Fruit fly (Drosophila melanogaster) whole organism, embryonic: ENCODE results near the gene Tim9b.

ENCODE experiments used
- Atf3 ChIP-seq: fragments of 200-800 bp; sonication (Bioruptor generic); optimal IDR thresholded peaks from 3 replicates; lab custom pipeline; 2016; ENCODE audit warnings: missing biosample characterization, missing genetic modification characterization
- CG10209 ChIP-seq: fragments of 200-800 bp; sonication (Bioruptor generic); optimal IDR thresholded peaks from 3 replicates; lab custom pipeline; 2017; ENCODE audit warnings: missing biosample characterization, mild to moderate bottlenecking, missing genetic modification characterization, missing genetic modification reagents
- CG1024 ChIP-seq: fragments of 200-800 bp; sonication (Bioruptor generic); IDR thresholded peaks from 2 replicates; pipeline ENCODE4 v1.3.6; 2022; ENCODE audit warnings: missing biosample characterization, missing genetic modification characterization
- CG12236 ChIP-seq: fragments of 200-800 bp; sonication (Bioruptor generic); optimal IDR thresholded peaks from 2 replicates; lab custom pipeline; 2016; ENCODE audit warnings: missing biosample characterization, missing genetic modification characterization
- CG12659 ChIP-seq: fragments of 200-800 bp; sonication (Bioruptor generic); optimal IDR thresholded peaks from 3 replicates; lab custom pipeline; 2017; ENCODE audit warnings: mild to moderate bottlenecking, missing biosample characterization, missing genetic modification reagents, missing genetic modification characterization
- CG14860 ChIP-seq: fragments of 200-800 bp; sonication (Bioruptor generic); IDR thresholded peaks from 3 replicates; pipeline ENCODE4 v1.3.6; 2022; ENCODE audit warnings: missing biosample characterization, missing genetic modification characterization; ENCODE audit not compliant: partially characterized antibody
- CG1603 ChIP-seq: fragments of 200-800 bp; sonication (Bioruptor generic); optimal IDR thresholded peaks from 2 replicates; lab custom pipeline; 2019; ENCODE audit warnings: missing biosample characterization, mild to moderate bottlenecking, missing genetic modification characterization, moderate library complexity
- CG1792 ChIP-seq: fragments of 200-800 bp; sonication (Bioruptor generic); optimal IDR thresholded peaks from 2 replicates; lab custom pipeline; 2016; ENCODE audit warnings: missing biosample characterization, missing genetic modification characterization
- CG18476 ChIP-seq: fragments of 200-800 bp; sonication (Bioruptor generic); optimal IDR thresholded peaks from 2 replicates; lab custom pipeline; 2016; ENCODE audit warnings: missing biosample characterization, mild to moderate bottlenecking, missing genetic modification characterization
- CG4424 ChIP-seq: fragments of 200-800 bp; sonication (Bioruptor generic); optimal IDR thresholded peaks from 3 replicates; lab custom pipeline; 2016; ENCODE audit warnings: missing biosample characterization, missing genetic modification characterization
- CG5245 ChIP-seq: fragments of 200-800 bp; sonication (Bioruptor generic); optimal IDR thresholded peaks from 3 replicates; lab custom pipeline; 2016; ENCODE audit warnings: missing biosample characterization, missing genetic modification characterization
- CG6683 ChIP-seq: fragments of 200-800 bp; sonication (Bioruptor generic); optimal IDR thresholded peaks from 2 replicates; lab custom pipeline; 2017; ENCODE audit warnings: missing biosample characterization, mild to moderate bottlenecking, missing genetic modification characterization, missing genetic modification reagents
- CG6854 ChIP-seq: fragments of 200-800 bp; sonication (Bioruptor generic); optimal IDR thresholded peaks from 3 replicates; lab custom pipeline; 2017; ENCODE audit warnings: missing biosample characterization, mild to moderate bottlenecking, missing genetic modification characterization
- CG7786 ChIP-seq: fragments of 200-800 bp; sonication (Bioruptor generic); optimal IDR thresholded peaks from 2 replicates; lab custom pipeline; 2016; ENCODE audit warnings: missing biosample characterization, missing genetic modification characterization
- CG9437 ChIP-seq: fragments of 200-800 bp; sonication (Bioruptor generic); optimal IDR thresholded peaks from 2 replicates; lab custom pipeline; 2018; ENCODE audit warnings: missing biosample characterization, mild to moderate bottlenecking, missing genetic modification characterization
- CG9932 ChIP-seq: fragments of 200-800 bp; sonication (Bioruptor generic); IDR thresholded peaks from 2 replicates; pipeline ENCODE4 v1.3.6; 2022; ENCODE audit warnings: missing biosample characterization, missing genetic modification characterization
- CHES-1-like ChIP-seq: fragments of 200-800 bp; sonication (Bioruptor generic); optimal IDR thresholded peaks from 2 replicates; lab custom pipeline; 2016; ENCODE audit warnings: missing biosample characterization, missing genetic modification characterization
- CkIIα-i1 ChIP-seq: fragments of 200-800 bp; sonication (Bioruptor generic); IDR thresholded peaks from 2 replicates; pipeline ENCODE4 v1.3.6; 2022; ENCODE audit warnings: missing biosample characterization, missing genetic modification characterization
- CoRest ChIP-seq: fragments of 200-800 bp; sonication (Bioruptor generic); optimal IDR thresholded peaks from 3 replicates; lab custom pipeline; 2018; ENCODE audit warnings: missing biosample characterization, mild to moderate bottlenecking, missing genetic modification characterization, moderate library complexity
- D19B ChIP-seq: fragments of 200-800 bp; sonication (Bioruptor generic); optimal IDR thresholded peaks from 2 replicates; lab custom pipeline; 2017; ENCODE audit warnings: missing biosample characterization, mild to moderate bottlenecking, missing genetic modification characterization
- E2f1 ChIP-seq: fragments of 200-800 bp; sonication (Bioruptor generic); IDR thresholded peaks from 2 replicates; pipeline ENCODE4 v1.3.6; 2022; ENCODE audit warnings: missing biosample characterization, missing genetic modification characterization
- Eip74EF ChIP-seq, 2 experiments: fragments of 200-800 bp in 1 of 2; fragments of >200 bp in 1 of 2; sonication (Bioruptor generic) in 1 of 2; optimal IDR thresholded peaks; 2 replicates each; lab custom pipeline; 2017 to 2019; ENCODE audit warnings: missing biosample characterization in 2 of 2, missing genetic modification characterization in 2 of 2, mild to moderate bottlenecking in 1 of 2, moderate library complexity in 1 of 2
- H2.0 ChIP-seq: fragments of 200-800 bp; sonication (Bioruptor generic); IDR thresholded peaks from 2 replicates; pipeline ENCODE4 v1.3.6; 2022; ENCODE audit warnings: missing biosample characterization, missing genetic modification characterization
- HHEX ChIP-seq: fragments of 200-800 bp; sonication (Bioruptor generic); optimal IDR thresholded peaks from 3 replicates; lab custom pipeline; 2017; ENCODE audit warnings: missing biosample characterization, mild to moderate bottlenecking, missing genetic modification characterization, missing genetic modification reagents
- HLH4C ChIP-seq: fragments of 200-800 bp; sonication (Bioruptor generic); IDR thresholded peaks from 3 replicates; pipeline ENCODE4 v1.3.6; 2022; ENCODE audit warnings: missing biosample characterization, missing genetic modification characterization; ENCODE audit not compliant: partially characterized antibody
- Hr78 ChIP-seq, 2 experiments: fragments of 200-800 bp in 1 of 2; fragments of >200 bp in 1 of 2; sonication (Bioruptor generic) in 1 of 2; optimal IDR thresholded peaks; 2 replicates each; lab custom pipeline; 2017 to 2019; ENCODE audit warnings: missing biosample characterization in 2 of 2, missing genetic modification characterization in 2 of 2, mild to moderate bottlenecking in 1 of 2, moderate library complexity in 1 of 2
- MBD-R2 ChIP-seq: fragments of 200-800 bp; sonication (Bioruptor generic); IDR thresholded peaks from 2 replicates; pipeline ENCODE4 v1.3.6; 2022; ENCODE audit warnings: missing biosample characterization, missing genetic modification characterization
- Meics ChIP-seq: fragments of 200-800 bp; sonication (Bioruptor generic); optimal IDR thresholded peaks from 2 replicates; lab custom pipeline; 2017; ENCODE audit warnings: missing biosample characterization, mild to moderate bottlenecking, missing genetic modification characterization
- Neu2 ChIP-seq: fragments of 200-800 bp; sonication (Bioruptor generic); optimal IDR thresholded peaks from 3 replicates; lab custom pipeline; 2016; ENCODE audit warnings: missing biosample characterization, missing genetic modification characterization, borderline replicate concordance
- ara ChIP-seq: fragments of 200-800 bp; sonication (Bioruptor generic); IDR thresholded peaks from 2 replicates; pipeline ENCODE4 v1.3.6; 2022; ENCODE audit warnings: missing biosample characterization, missing genetic modification characterization
- ase ChIP-seq: fragments of 200-800 bp; sonication (Bioruptor generic); IDR thresholded peaks from 3 replicates; pipeline ENCODE4 v1.3.6; 2022; ENCODE audit warnings: missing biosample characterization, missing genetic modification characterization
- br ChIP-seq: fragments of >200 bp; optimal IDR thresholded peaks from 2 replicates; lab custom pipeline; 2017
- corto ChIP-seq: fragments of 200-800 bp; sonication (Bioruptor generic); optimal IDR thresholded peaks from 2 replicates; lab custom pipeline; 2016; ENCODE audit warnings: missing biosample characterization, mild to moderate bottlenecking, missing genetic modification characterization, moderate library complexity
- crc ChIP-seq: fragments of 200-800 bp; sonication (Bioruptor generic); optimal IDR thresholded peaks from 2 replicates; lab custom pipeline; 2016; ENCODE audit warnings: missing biosample characterization, missing genetic modification characterization
- fd102C ChIP-seq: fragments of 200-800 bp; sonication (Bioruptor generic); optimal IDR thresholded peaks from 2 replicates; lab custom pipeline; 2018; ENCODE audit warnings: missing biosample characterization, mild to moderate bottlenecking, missing genetic modification characterization, moderate library complexity
- gfzf ChIP-seq: fragments of 200-800 bp; sonication (Bioruptor generic); optimal IDR thresholded peaks from 2 replicates; lab custom pipeline; 2016; ENCODE audit warnings: missing biosample characterization, mild to moderate bottlenecking, missing genetic modification characterization, moderate library complexity
- gsb ChIP-seq: fragments of 200-800 bp; sonication (Bioruptor generic); IDR thresholded peaks from 2 replicates; pipeline ENCODE4 v1.3.6; 2022; ENCODE audit warnings: missing biosample characterization, missing genetic modification characterization
- hb ChIP-seq: fragments of 200-800 bp; sonication (Bioruptor generic); IDR thresholded peaks from 3 replicates; pipeline ENCODE4 v1.3.6; 2022; ENCODE audit warnings: missing biosample characterization, missing genetic modification characterization; ENCODE audit not compliant: partially characterized antibody
- jing ChIP-seq: fragments of 200-800 bp; sonication (Bioruptor generic); optimal IDR thresholded peaks from 2 replicates; lab custom pipeline; 2018; ENCODE audit warnings: missing biosample characterization, mild to moderate bottlenecking, missing genetic modification characterization
- klu ChIP-seq: fragments of 200-800 bp; sonication (Bioruptor generic); IDR thresholded peaks from 2 replicates; pipeline ENCODE4 v1.3.6; 2022; ENCODE audit warnings: missing biosample characterization, missing genetic modification characterization
- mam ChIP-seq: fragments of 200-800 bp; sonication (Bioruptor generic); optimal IDR thresholded peaks from 3 replicates; lab custom pipeline; 2016; ENCODE audit warnings: missing biosample characterization, missing genetic modification characterization
- nerfin-2 ChIP-seq: fragments of 200-800 bp; sonication (Bioruptor generic); IDR thresholded peaks from 2 replicates; pipeline ENCODE4 v1.3.6; 2022; ENCODE audit warnings: missing biosample characterization, missing genetic modification characterization; ENCODE audit not compliant: partially characterized antibody
- nmo ChIP-seq: fragments of 200-800 bp; sonication (Bioruptor generic); optimal IDR thresholded peaks from 2 replicates; lab custom pipeline; 2018; ENCODE audit warnings: missing biosample characterization, mild to moderate bottlenecking, missing genetic modification characterization, moderate library complexity
- pnt ChIP-seq: fragments of 200-800 bp; sonication (Bioruptor generic); optimal IDR thresholded peaks from 3 replicates; lab custom pipeline; 2016; ENCODE audit warnings: missing biosample characterization, missing genetic modification characterization
- prd ChIP-seq, 3 experiments: fragments of >200 bp in 2 of 3; fragments of 200-800 bp in 1 of 3; sonication (Bioruptor generic) in 1 of 3; optimal IDR thresholded peaks in 2 of 3; IDR thresholded peaks in 1 of 3; 2 replicates in 2 of 3; 3 replicates in 1 of 3; pipeline versions ENCODE4 v1.3.6 to Lab custom; 2017 to 2022; ENCODE audit warnings: missing biosample characterization in 1 of 3, missing genetic modification characterization in 1 of 3
- psq ChIP-seq: fragments of 200-800 bp; sonication (Bioruptor generic); optimal IDR thresholded peaks from 2 replicates; lab custom pipeline; 2017; ENCODE audit warnings: missing biosample characterization, missing genetic modification characterization
- repo ChIP-seq: fragments of 200-800 bp; sonication (Bioruptor generic); optimal IDR thresholded peaks from 2 replicates; lab custom pipeline; 2016; ENCODE audit warnings: missing biosample characterization, missing genetic modification characterization
- sens ChIP-seq: fragments of 200-800 bp; sonication (Bioruptor generic); peaks from one replicate; lab custom pipeline; 2016; ENCODE audit warnings: missing biosample characterization, missing genetic modification characterization
- sr ChIP-seq: fragments of 200-800 bp; sonication (Bioruptor generic); IDR thresholded peaks from 3 replicates; pipeline ENCODE4 v1.3.6; 2022; ENCODE audit warnings: missing biosample characterization, missing genetic modification characterization
- zfh2 ChIP-seq: fragments of 200-800 bp; sonication (Bioruptor generic); optimal IDR thresholded peaks from 2 replicates; lab custom pipeline; 2016; ENCODE audit warnings: missing biosample characterization, missing genetic modification characterization

The Tim9b gene

dm6 chrX:19579648-19580301 is 38.6 kb downstream of the Tim9b start, which contains the start of gene Tao (continued):
- no peak for TF ChIP-seq Eip74EF (GFP tag; optimal IDR thresholded peaks at IDR 0.05; lab: Kevin White, UChicago)
- peak; percentile 16 for TF ChIP-seq CG18476 (GFP tag; lab: Kevin White, UChicago)
- no peak for TF ChIP-seq E2f1 (GFP tag; lab: Robert Waterston, UW)
- TF ChIP-seq CG9932 (GFP tag; lab: Robert Waterston, UW) = no peak
- no peak for TF ChIP-seq CG10209 (GFP tag; lab: Kevin White, UChicago)
- peak; percentile 21 for TF ChIP-seq CG9437 (GFP tag; lab: Kevin White, UChicago)
- TF ChIP-seq hb (GFP tag; lab: Robert Waterston, UW) = peak; percentile 86
- no peak for TF ChIP-seq ase (GFP tag; lab: Robert Waterston, UW)
- TF ChIP-seq CG1792 = no peak
- TF ChIP-seq br (lab: Kevin White, UChicago) = no peak
- TF ChIP-seq nerfin-2 (GFP tag; lab: Robert Waterston, UW) = peak; percentile 68
- no peak for TF ChIP-seq pnt (GFP tag; lab: Kevin White, UChicago)
- TF ChIP-seq zfh2 (GFP tag; lab: Kevin White, UChicago) = no peak
- TF ChIP-seq CHES-1-like (GFP tag; lab: Kevin White, UChicago) = no peak
- TF ChIP-seq CG5245 (GFP tag; lab: Kevin White, UChicago) = no peak
- TF ChIP-seq H2.0 (GFP tag; lab: Robert Waterston, UW) = no peak
- TF ChIP-seq CG6854 (GFP tag; lab: Kevin White, UChicago) = no peak
- TF ChIP-seq gsb (GFP tag; lab: Robert Waterston, UW) = no peak
- TF ChIP-seq CG1603 = no peak
- no peak for TF ChIP-seq crc (GFP tag; lab: Kevin White, UChicago)
- TF ChIP-seq HHEX (GFP tag; lab: Kevin White, UChicago) = no peak
- no peak for TF ChIP-seq corto (GFP tag; lab: Kevin White, UChicago)
- TF ChIP-seq CG4424 (GFP tag; lab: Kevin White, UChicago) = no peak
- TF ChIP-seq D19B (GFP tag; lab: Kevin White, UChicago) = no peak
- no peak for TF ChIP-seq CkIIα-i1 (GFP tag; lab: Robert Waterston, UW)
- peak; percentile 83 for TF ChIP-seq HLH4C (GFP tag; lab: Robert Waterston, UW)
- no peak for TF ChIP-seq sr (GFP tag; lab: Robert Waterston, UW)
- TF ChIP-seq CG14860 = peak; percentile 88; the same call in 2 of the 3 replicates
- TF ChIP-seq CG12659 (GFP tag; lab: Kevin White, UChicago) = peak; percentile 12
- peak; percentile 15 for TF ChIP-seq CoRest (tag; lab: Kevin White, UChicago)
- no peak for TF ChIP-seq Atf3
- TF ChIP-seq fd102C (GFP tag; lab: Kevin White, UChicago) = no peak
- TF ChIP-seq CG1024 (GFP tag; lab: Robert Waterston, UW) = no peak
- no peak for TF ChIP-seq mam
- no peak for TF ChIP-seq prd (optimal IDR thresholded peaks at IDR 0.05; lab: Kevin White, UChicago)
- TF ChIP-seq prd (GFP tag; IDR thresholded peaks at IDR 0.05; lab: Robert Waterston, UW) = no peak; the same call in 2 of the 3 replicates
- TF ChIP-seq CG7786 (GFP tag; lab: Kevin White, UChicago) = no peak
- no peak for TF ChIP-seq CG12236 (GFP tag; lab: Kevin White, UChicago)
- TF ChIP-seq ara (GFP tag; lab: Robert Waterston, UW) = no peak
- TF ChIP-seq Neu2 (GFP tag; lab: Kevin White, UChicago) = no peak
- TF ChIP-seq Meics (GFP tag; lab: Kevin White, UChicago) = peak; percentile 2
- no peak for TF ChIP-seq repo (GFP tag; lab: Kevin White, UChicago)
- no peak for TF ChIP-seq klu (GFP tag; lab: Robert Waterston, UW)
- TF ChIP-seq sens (GFP tag; lab: Kevin White, UChicago) = peak; percentile 66
- no peak for TF ChIP-seq jing
- TF ChIP-seq CG6683 (GFP tag; lab: Kevin White, UChicago) = no peak
- peak; percentile 17; the same call in 1 of the 2 replicates for TF ChIP-seq MBD-R2 (GFP tag; lab: Robert Waterston, UW)
- no peak for TF ChIP-seq Hr78 (GFP tag; optimal IDR thresholded peaks at IDR 0.05; lab: Kevin White, UChicago)
- TF ChIP-seq gfzf = peak; percentile 78
- peak; percentile 43 for TF ChIP-seq nmo (GFP tag; lab: Kevin White, UChicago)
- no peak for TF ChIP-seq psq (GFP tag; lab: Kevin White, UChicago)
